Fruit fly (Drosophila melanogaster) whole organism, embryonic: Measurements from ENCODE around the gene CG17036.

Source experiments
- Adf1 ChIP-seq: fragments of 200-800 bp; sonication (Bioruptor generic); IDR thresholded peaks from 2 replicates; pipeline ENCODE4 v1.3.6; 2022; ENCODE audit warnings: missing biosample characterization, missing genetic modification characterization
- Atf3 ChIP-seq: fragments of 200-800 bp; sonication (Bioruptor generic); optimal IDR thresholded peaks from 3 replicates; lab custom pipeline; 2016; ENCODE audit warnings: missing biosample characterization, missing genetic modification characterization
- CG10147 ChIP-seq: fragments of 200-800 bp; sonication (Bioruptor generic); optimal IDR thresholded peaks from 2 replicates; lab custom pipeline; 2019; ENCODE audit warnings: missing biosample characterization, mild to moderate bottlenecking, missing genetic modification characterization, moderate library complexity
- CG10462 ChIP-seq: fragments of 200-800 bp; sonication (Bioruptor generic); optimal IDR thresholded peaks from 2 replicates; lab custom pipeline; 2016; ENCODE audit warnings: missing biosample characterization, missing genetic modification characterization
- CG11398 ChIP-seq: fragments of 200-800 bp; sonication (Bioruptor generic); optimal IDR thresholded peaks from 2 replicates; lab custom pipeline; 2016; ENCODE audit warnings: missing biosample characterization, missing genetic modification characterization
- CG11504 ChIP-seq: fragments of 200-800 bp; sonication (Bioruptor generic); optimal IDR thresholded peaks from 3 replicates; lab custom pipeline; 2019; ENCODE audit warnings: missing biosample characterization, mild to moderate bottlenecking, missing genetic modification characterization, moderate library complexity
- CG11695 ChIP-seq: fragments of 200-800 bp; sonication (Bioruptor generic); IDR thresholded peaks from 3 replicates; pipeline ENCODE4 v1.3.6; 2022; ENCODE audit warnings: missing biosample characterization, missing genetic modification characterization
- CG11723 ChIP-seq: fragments of 200-800 bp; sonication (Bioruptor generic); optimal IDR thresholded peaks from 2 replicates; lab custom pipeline; 2017; ENCODE audit warnings: missing biosample characterization, mild to moderate bottlenecking, missing genetic modification characterization
- CG13894 ChIP-seq: fragments of 200-800 bp; sonication (Bioruptor generic); optimal IDR thresholded peaks from 3 replicates; lab custom pipeline; 2018; ENCODE audit warnings: missing biosample characterization, mild to moderate bottlenecking, missing genetic modification characterization, moderate library complexity
- CG15073 ChIP-seq: fragments of 200-800 bp; sonication (Bioruptor generic); optimal IDR thresholded peaks from 2 replicates; lab custom pipeline; 2016; ENCODE audit warnings: missing biosample characterization, missing genetic modification characterization
- CG16863 ChIP-seq: fragments of 200-800 bp; sonication (Bioruptor generic); optimal IDR thresholded peaks from 3 replicates; lab custom pipeline; 2016; ENCODE audit warnings: missing biosample characterization, missing genetic modification characterization
- CG18011 ChIP-seq: fragments of 200-800 bp; sonication (Bioruptor generic); optimal IDR thresholded peaks from 2 replicates; lab custom pipeline; 2017; ENCODE audit warnings: missing biosample characterization, missing genetic modification characterization, mild to moderate bottlenecking, moderate library complexity, missing genotype
- CG2712 ChIP-seq: fragments of 200-800 bp; optimal IDR thresholded peaks from 3 replicates; lab custom pipeline; 2019; ENCODE audit warnings: missing biosample characterization, mild to moderate bottlenecking, missing genetic modification characterization, moderate library complexity
- CG2889 ChIP-seq: fragments of 200-800 bp; sonication (Bioruptor generic); IDR thresholded peaks from 3 replicates; pipeline ENCODE4 v1.3.6; 2022; ENCODE audit warnings: missing biosample characterization, missing genetic modification characterization
- CG32772 ChIP-seq: fragments of 200-800 bp; sonication (Bioruptor generic); IDR thresholded peaks from 2 replicates; pipeline ENCODE4 v1.3.6; 2022; ENCODE audit warnings: missing biosample characterization, missing genetic modification characterization
- CG34422 ChIP-seq: fragments of 200-800 bp; sonication (Bioruptor generic); IDR thresholded peaks from 3 replicates; pipeline ENCODE4 v1.3.6; 2022; ENCODE audit warnings: missing biosample characterization, missing genetic modification characterization
- CG3726 ChIP-seq: fragments of 200-800 bp; sonication (Bioruptor generic); IDR thresholded peaks from 3 replicates; pipeline ENCODE4, ENCODE4 v1.3.6; 2022; ENCODE audit warnings: missing biosample characterization, missing genetic modification characterization
- CG43689 ChIP-seq: fragments of 200-800 bp; sonication (Bioruptor generic); IDR thresholded peaks from 2 replicates; pipeline ENCODE4 v1.3.6; 2022; ENCODE audit warnings: missing biosample characterization, missing genetic modification characterization
- CG6683 ChIP-seq: fragments of 200-800 bp; sonication (Bioruptor generic); optimal IDR thresholded peaks from 2 replicates; lab custom pipeline; 2017; ENCODE audit warnings: missing biosample characterization, mild to moderate bottlenecking, missing genetic modification characterization, missing genetic modification reagents
- CG6689 ChIP-seq: fragments of 200-800 bp; sonication (Bioruptor generic); IDR thresholded peaks from 2 replicates; pipeline ENCODE4 v1.3.6; 2022; ENCODE audit warnings: missing biosample characterization, missing genetic modification characterization
- CG7745 ChIP-seq: fragments of 200-800 bp; sonication (Bioruptor generic); optimal IDR thresholded peaks from 2 replicates; lab custom pipeline; 2018; ENCODE audit warnings: missing biosample characterization, mild to moderate bottlenecking, missing genetic modification characterization, moderate library complexity
- CG8944 ChIP-seq: fragments of 200-800 bp; sonication (Bioruptor generic); optimal IDR thresholded peaks from 3 replicates; lab custom pipeline; 2016; ENCODE audit warnings: missing biosample characterization, missing genetic modification characterization
- Deaf1 ChIP-seq: fragments of 200-800 bp; optimal IDR thresholded peaks from 3 replicates; lab custom pipeline; 2019; ENCODE audit warnings: missing biosample characterization, mild to moderate bottlenecking, missing genetic modification characterization, moderate library complexity
- Drgx ChIP-seq: fragments of 200-800 bp; sonication (Bioruptor generic); IDR thresholded peaks from 2 replicates; pipeline ENCODE4 v1.3.6; 2022; ENCODE audit warnings: missing biosample characterization, missing genetic modification characterization
- E2f2 ChIP-seq: fragments of 200-800 bp; sonication (Bioruptor generic); IDR thresholded peaks from 2 replicates; pipeline ENCODE4 v1.3.6; 2022; ENCODE audit warnings: missing biosample characterization, missing genetic modification characterization
- Elba2 ChIP-seq: fragments of 200-800 bp; sonication (Bioruptor generic); optimal IDR thresholded peaks from 3 replicates; lab custom pipeline; 2016; ENCODE audit warnings: missing biosample characterization, missing genetic modification characterization
- Fer1 ChIP-seq: fragments of 200-800 bp; sonication (Bioruptor generic); optimal IDR thresholded peaks from 2 replicates; lab custom pipeline; 2017; ENCODE audit warnings: missing biosample characterization, mild to moderate bottlenecking, missing genetic modification characterization
- GATAe ChIP-seq: fragments of 200-800 bp; sonication (Bioruptor generic); conservative IDR thresholded peaks from 2 replicates; pipeline ENCODE4 v1.3.6; 2022; ENCODE audit warnings: missing biosample characterization, missing genetic modification characterization
- Neu2 ChIP-seq: fragments of 200-800 bp; sonication (Bioruptor generic); optimal IDR thresholded peaks from 3 replicates; lab custom pipeline; 2016; ENCODE audit warnings: missing biosample characterization, missing genetic modification characterization, borderline replicate concordance
- Spps ChIP-seq: fragments of 200-800 bp; sonication (Bioruptor generic); optimal IDR thresholded peaks from 2 replicates; lab custom pipeline; 2018; ENCODE audit warnings: missing biosample characterization, mild to moderate bottlenecking, missing genetic modification characterization
- Taf1 ChIP-seq: fragments of 200-800 bp; sonication (Bioruptor generic); IDR thresholded peaks from 2 replicates; pipeline ENCODE4 v1.3.6; 2022; ENCODE audit warnings: missing biosample characterization, missing genetic modification characterization
- Tbp ChIP-seq: fragments of >200 bp; optimal IDR thresholded peaks from 2 replicates; lab custom pipeline; 2018; ENCODE audit warnings: missing biosample characterization, missing genetic modification characterization
- Trl ChIP-seq, 3 experiments: fragments of >200 bp in 2 of 3; fragments of 200-800 bp in 1 of 3; sonication (Bioruptor generic) in 1 of 3; optimal IDR thresholded peaks; 2 replicates in 1 of 3; 3 replicates in 2 of 3; lab custom pipeline; 2016 to 2017; ENCODE audit warnings: missing biosample characterization in 1 of 3, missing genetic modification characterization in 1 of 3
- Xbp1 ChIP-seq: fragments of 200-800 bp; sonication (Bioruptor generic); optimal IDR thresholded peaks from 3 replicates; lab custom pipeline; 2016; ENCODE audit warnings: missing biosample characterization, mild to moderate bottlenecking, missing genetic modification characterization
- ac ChIP-seq: fragments of 200-800 bp; sonication (Bioruptor generic); optimal IDR thresholded peaks from 3 replicates; lab custom pipeline; 2017; ENCODE audit warnings: missing biosample characterization, mild to moderate bottlenecking, missing genetic modification characterization
- az2 ChIP-seq: fragments of 200-800 bp; sonication (Bioruptor generic); optimal IDR thresholded peaks from 3 replicates; lab custom pipeline; 2016; ENCODE audit warnings: missing biosample characterization, missing genetic modification characterization
- cg ChIP-seq: fragments of 200-800 bp; sonication (Bioruptor generic); optimal IDR thresholded peaks from 3 replicates; lab custom pipeline; 2019; ENCODE audit warnings: missing biosample characterization, mild to moderate bottlenecking, missing genetic modification characterization, moderate library complexity
- dati ChIP-seq: fragments of 200-800 bp; sonication (Bioruptor generic); IDR thresholded peaks from 2 replicates; pipeline ENCODE4 v1.3.6; 2022; ENCODE audit warnings: missing biosample characterization, missing genetic modification characterization
- dysf ChIP-seq: fragments of 200-800 bp; sonication (Bioruptor generic); IDR thresholded peaks from 3 replicates; pipeline ENCODE4 v1.3.6; 2022; ENCODE audit warnings: missing biosample characterization, missing genetic modification characterization
- gfzf ChIP-seq: fragments of 200-800 bp; sonication (Bioruptor generic); optimal IDR thresholded peaks from 2 replicates; lab custom pipeline; 2016; ENCODE audit warnings: missing biosample characterization, mild to moderate bottlenecking, missing genetic modification characterization, moderate library complexity
- gsb-n ChIP-seq: fragments of 200-800 bp; sonication (Bioruptor generic); optimal IDR thresholded peaks from 3 replicates; lab custom pipeline; 2018; ENCODE audit warnings: missing biosample characterization, mild to moderate bottlenecking, missing genetic modification characterization
- kni ChIP-seq: fragments of 200-800 bp; sonication (Bioruptor generic); optimal IDR thresholded peaks from 3 replicates; lab custom pipeline; 2017; ENCODE audit warnings: mild to moderate bottlenecking, missing biosample characterization, missing genetic modification reagents, missing genetic modification characterization
- lbe ChIP-seq: fragments of 200-800 bp; sonication (Bioruptor generic); optimal IDR thresholded peaks from 2 replicates; lab custom pipeline; 2016; ENCODE audit warnings: missing biosample characterization, mild to moderate bottlenecking, missing genetic modification characterization
- org-1 ChIP-seq: fragments of 200-800 bp; sonication (Bioruptor generic); optimal IDR thresholded peaks from 2 replicates; lab custom pipeline; 2017; ENCODE audit warnings: missing biosample characterization, missing genetic modification characterization
- pho ChIP-seq: fragments of 200-800 bp; sonication (Bioruptor generic); optimal IDR thresholded peaks from 2 replicates; lab custom pipeline; 2016; ENCODE audit warnings: missing biosample characterization, missing genetic modification characterization
- schlank ChIP-seq: fragments of 200-800 bp; sonication (Bioruptor generic); optimal IDR thresholded peaks from 2 replicates; lab custom pipeline; 2018; ENCODE audit warnings: missing biosample characterization, mild to moderate bottlenecking, missing genetic modification characterization
- so ChIP-seq: fragments of 200-800 bp; sonication (Bioruptor generic); IDR thresholded peaks from 3 replicates; pipeline ENCODE4 v1.3.6; 2022; ENCODE audit warnings: missing biosample characterization, missing genetic modification characterization
- sr ChIP-seq: fragments of 200-800 bp; sonication (Bioruptor generic); IDR thresholded peaks from 3 replicates; pipeline ENCODE4 v1.3.6; 2022; ENCODE audit warnings: missing biosample characterization, missing genetic modification characterization
- unc-4 ChIP-seq: fragments of 200-800 bp; sonication (Bioruptor generic); IDR thresholded peaks from 2 replicates; pipeline ENCODE4 v1.3.6; 2022; ENCODE audit warnings: missing biosample characterization, missing genetic modification characterization; ENCODE audit not compliant: partially characterized antibody
- vnd ChIP-seq: fragments of 200-800 bp; sonication (Bioruptor generic); IDR thresholded peaks from 3 replicates; pipeline ENCODE4 v1.3.6; 2022; ENCODE audit warnings: missing biosample characterization, missing genetic modification characterization; ENCODE audit not compliant: partially characterized antibody
- vvl ChIP-seq: fragments of 200-800 bp; sonication (Bioruptor generic); IDR thresholded peaks from 2 replicates; pipeline ENCODE4 v1.3.6; 2022; ENCODE audit warnings: missing biosample characterization, missing genetic modification characterization

CG17036 gene

DNA sequence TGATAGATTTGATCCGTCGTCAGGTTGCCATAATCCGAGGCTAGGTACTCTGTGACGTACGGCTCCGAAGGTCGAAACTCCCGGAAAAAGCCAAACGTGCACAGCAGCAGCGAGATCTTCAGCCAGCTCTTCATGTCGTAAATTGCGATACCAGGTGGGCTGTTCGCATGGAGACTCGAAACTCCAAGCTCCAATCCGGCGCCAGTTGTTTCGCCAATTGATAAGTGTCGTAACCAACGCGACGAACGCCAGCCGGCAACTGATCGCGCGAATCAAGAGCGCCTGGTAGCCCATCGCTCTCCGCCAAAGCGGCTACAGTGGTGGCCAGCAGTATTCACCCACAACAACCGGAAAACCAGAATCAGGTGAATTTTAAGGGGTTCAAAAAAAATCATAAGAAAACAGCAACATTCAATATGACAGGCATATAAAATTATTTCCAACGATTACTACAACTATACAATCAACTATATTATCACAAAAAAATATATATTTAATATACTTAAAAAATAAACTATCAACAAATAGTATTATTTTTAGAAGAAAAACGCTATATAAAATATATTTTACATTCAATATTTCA, at the start of gene CG17036 (continued):
- TF ChIP-seq CG7745 (tag; lab: Kevin White, UChicago), result no peak
- peak; percentile 14; the same call in 1 of the 2 replicates for TF ChIP-seq vvl (GFP tag; lab: Robert Waterston, UW)
- TF ChIP-seq CG18011, result no peak
- no peak for TF ChIP-seq GATAe (GFP tag; lab: Robert Waterston, UW)
- TF ChIP-seq CG11695 (GFP tag; lab: Robert Waterston, UW), result no peak
- no peak; the same call in 1 of the 2 replicates for TF ChIP-seq Adf1 (GFP tag; lab: Robert Waterston, UW)
- TF ChIP-seq sr (GFP tag; lab: Robert Waterston, UW), result no peak
- TF ChIP-seq gfzf (GFP tag; lab: Kevin White, UChicago), result no peak
- TF ChIP-seq pho (GFP tag; lab: Kevin White, UChicago), result no peak
- TF ChIP-seq CG11504 (tag; lab: Kevin White, UChicago), result no peak
- TF ChIP-seq ac (GFP tag; lab: Kevin White, UChicago), result no peak
- no peak for TF ChIP-seq vnd (GFP tag; lab: Robert Waterston, UW)
- TF ChIP-seq gsb-n (tag; lab: Kevin White, UChicago), result no peak
- TF ChIP-seq so (GFP tag; lab: Robert Waterston, UW), result no peak
- no peak for TF ChIP-seq Neu2 (GFP tag; lab: Kevin White, UChicago)
- no peak for TF ChIP-seq lbe
- no peak for TF ChIP-seq CG3726 (GFP tag; lab: Robert Waterston, UW)
- no peak for TF ChIP-seq Atf3
- peak; percentile 46; the same call in 1 of the 3 replicates for TF ChIP-seq CG34422 (GFP tag; lab: Robert Waterston, UW)
- no peak for TF ChIP-seq CG6683 (GFP tag; lab: Kevin White, UChicago)
- TF ChIP-seq CG43689 (GFP tag; lab: Robert Waterston, UW), result no peak
- no peak for TF ChIP-seq Drgx (GFP tag; lab: Robert Waterston, UW)
- TF ChIP-seq Tbp (GFP tag; lab: Kevin White, UChicago), result no peak
- no peak for TF ChIP-seq CG16863 (GFP tag; lab: Kevin White, UChicago)
- no peak for TF ChIP-seq CG13894 (tag; lab: Kevin White, UChicago)
- no peak for TF ChIP-seq CG10147 (GFP tag; lab: Kevin White, UChicago)
- TF ChIP-seq CG6689 (GFP tag; lab: Robert Waterston, UW), result no peak
- no peak for TF ChIP-seq Deaf1
- no peak for TF ChIP-seq dati (GFP tag; lab: Robert Waterston, UW)
- TF ChIP-seq CG2712 (tag; lab: Kevin White, UChicago), result peak; percentile 36
- no peak for TF ChIP-seq org-1 (GFP tag; lab: Kevin White, UChicago)
- peak; percentile 31 for TF ChIP-seq Fer1 (GFP tag; lab: Kevin White, UChicago)
- no peak for TF ChIP-seq az2
- TF ChIP-seq Taf1 (GFP tag; lab: Robert Waterston, UW), result no peak
- no peak for TF ChIP-seq CG10462 (GFP tag; lab: Kevin White, UChicago)
- no peak for TF ChIP-seq Spps (tag; lab: Kevin White, UChicago)
- TF ChIP-seq CG2889 (GFP tag; lab: Robert Waterston, UW), result no peak
- TF ChIP-seq CG11398 (GFP tag; lab: Kevin White, UChicago), result no peak
- TF ChIP-seq CG32772 (GFP tag; lab: Robert Waterston, UW), result no peak
- no peak for TF ChIP-seq kni
- no peak for TF ChIP-seq schlank (tag; lab: Kevin White, UChicago)
- peak; percentile 43; the same call in 1 of the 3 replicates for TF ChIP-seq dysf (GFP tag; lab: Robert Waterston, UW)
- TF ChIP-seq Xbp1, result no peak
- no peak for TF ChIP-seq unc-4
- TF ChIP-seq CG15073 (GFP tag; lab: Kevin White, UChicago), result no peak
- TF ChIP-seq E2f2 (GFP tag; lab: Robert Waterston, UW), result no peak
- TF ChIP-seq CG8944 (GFP tag; lab: Kevin White, UChicago), result no peak
- no peak for TF ChIP-seq Trl (optimal IDR thresholded peaks at IDR 0.05; lab: Kevin White, UChicago)
- no peak for TF ChIP-seq Trl (GFP tag; optimal IDR thresholded peaks at IDR 0.05; lab: Kevin White, UChicago)
- TF ChIP-seq cg (GFP tag; lab: Kevin White, UChicago), result no peak
- TF ChIP-seq CG11723 (GFP tag; lab: Kevin White, UChicago), result no peak
- TF ChIP-seq Elba2, result no peak
